Worm (Caenorhabditis elegans) whole organism, L4 larva: ENCODE results near the gene chil-18.

Experiments
- D1046.2 ChIP-seq: fragments of 200-800 bp; sonication (Bioruptor generic); IDR thresholded peaks from 2 replicates; pipeline ENCODE4 v1.3.6; 2022; ENCODE audit warnings: missing genetic modification characterization, missing compliant biosample characterization
- F44E2.7 ChIP-seq: fragments of 200-800 bp; sonication (Bioruptor generic); IDR thresholded peaks from 2 replicates; pipeline ENCODE4 v2.1.2; 2022; ENCODE audit warnings: missing genetic modification characterization, missing compliant biosample characterization
- ZK546.5 ChIP-seq, 2 experiments: sonication (generic microtip); optimal IDR thresholded peaks; 2 replicates each; lab custom pipeline; 2017; ENCODE audit warnings: missing biosample characterization in 2 of 2, missing genetic modification characterization in 2 of 2
- ceh-28 ChIP-seq: fragments of 150-350 bp; optimal IDR thresholded peaks from 2 replicates; lab custom pipeline; 2014; ENCODE audit warnings: missing biosample characterization, missing genetic modification reagents, missing genetic modification characterization
- ceh-32 ChIP-seq: sonication (generic microtip); optimal IDR thresholded peaks from 2 replicates; lab custom pipeline; 2016; ENCODE audit warnings: mild to moderate bottlenecking, missing genetic modification characterization, missing compliant biosample characterization; ENCODE audit not compliant: poor library complexity
- ces-1 ChIP-seq: fragments of 150-350 bp; sonication (generic microtip); optimal IDR thresholded peaks from 4 replicates; lab custom pipeline; 2014; ENCODE audit warnings: missing biosample characterization, missing genetic modification reagents, missing genetic modification characterization
- ctbp-1 ChIP-seq: fragments of 200-800 bp; sonication (Bioruptor generic); IDR thresholded peaks from 2 replicates; pipeline ENCODE4 v1.3.6; 2022; ENCODE audit warnings: missing genetic modification reagents, missing genetic modification characterization, missing compliant biosample characterization
- daf-16 ChIP-seq, 3 experiments: sonication (generic microtip); optimal IDR thresholded peaks; 2 replicates each; lab custom pipeline; 2016 to 2017; ENCODE audit warnings: missing genetic modification characterization in 3 of 3, missing genetic modification reagents in 3 of 3, mild to moderate bottlenecking in 2 of 3, missing compliant biosample characterization in 2 of 3, missing biosample characterization in 1 of 3, moderate library complexity in 1 of 3
- daf-19 ChIP-seq: fragments of 200-800 bp; sonication (Bioruptor generic); conservative IDR thresholded peaks from 2 replicates; pipeline ENCODE4 v1.3.6; 2022; ENCODE audit warnings: missing genetic modification characterization, missing compliant biosample characterization
- dmd-6 ChIP-seq: fragments of 200-800 bp; sonication (Bioruptor generic); IDR thresholded peaks from 2 replicates; pipeline ENCODE4 v1.3.6; 2022; ENCODE audit warnings: missing genetic modification reagents, missing genetic modification characterization, missing compliant biosample characterization
- dpl-1 ChIP-seq: fragments of 150-350 bp; optimal IDR thresholded peaks from 2 replicates; lab custom pipeline; 2014; ENCODE audit warnings: missing biosample characterization, missing genetic modification reagents, missing genetic modification characterization
- dve-1 ChIP-seq: sonication (generic microtip); optimal IDR thresholded peaks from 2 replicates; lab custom pipeline; 2017; ENCODE audit warnings: antibody characterized with exemption, mild to moderate bottlenecking, missing genetic modification characterization, missing compliant biosample characterization; ENCODE audit not compliant: insufficient read depth
- hlh-11 ChIP-seq: fragments of 200-800 bp; sonication (Bioruptor generic); optimal IDR thresholded peaks from 2 replicates; lab custom pipeline; 2018; ENCODE audit warnings: mild to moderate bottlenecking, missing genetic modification characterization, missing compliant biosample characterization
- hlh-30 ChIP-seq: sonication (generic microtip); optimal IDR thresholded peaks from 2 replicates; lab custom pipeline; 2017; ENCODE audit warnings: antibody characterized with exemption, mild to moderate bottlenecking, missing genetic modification characterization, missing compliant biosample characterization; ENCODE audit not compliant: insufficient read depth
- lin-15B ChIP-seq: fragments of 150-350 bp; sonication (generic microtip); optimal IDR thresholded peaks from 3 replicates; lab custom pipeline; 2014; ENCODE audit warnings: missing biosample characterization, missing genetic modification characterization
- lin-39 ChIP-seq: fragments of 150-350 bp; optimal IDR thresholded peaks from 2 replicates; lab custom pipeline; 2014; ENCODE audit warnings: missing biosample characterization, missing genetic modification reagents, missing genetic modification characterization
- mdt-29 ChIP-seq: fragments of 200-800 bp; sonication (Bioruptor generic); IDR thresholded peaks from 2 replicates; pipeline ENCODE4 v1.3.6; 2022; ENCODE audit warnings: missing genetic modification reagents, missing genetic modification characterization, missing compliant biosample characterization
- mes-2 ChIP-seq: sonication (generic microtip); optimal IDR thresholded peaks from 2 replicates; lab custom pipeline; 2016; ENCODE audit warnings: missing genotype, mild to moderate bottlenecking, missing genetic modification characterization, missing compliant biosample characterization; ENCODE audit not compliant: poor library complexity, severe bottlenecking
- mxl-3 ChIP-seq: fragments of 200-800 bp; sonication (Bioruptor generic); optimal IDR thresholded peaks from 2 replicates; lab custom pipeline; 2018; ENCODE audit warnings: mild to moderate bottlenecking, missing genetic modification characterization, missing compliant biosample characterization
- nhr-237 ChIP-seq: sonication (generic microtip); optimal IDR thresholded peaks from 2 replicates; lab custom pipeline; 2017; ENCODE audit warnings: missing biosample characterization, missing genetic modification characterization
- nhr-28 ChIP-seq: fragments of 150-350 bp; optimal IDR thresholded peaks from 2 replicates; lab custom pipeline; 2014; ENCODE audit warnings: missing biosample characterization, missing genetic modification characterization
- nhr-77 ChIP-seq: fragments of 150-350 bp; optimal IDR thresholded peaks from 2 replicates; lab custom pipeline; 2014; ENCODE audit warnings: missing biosample characterization, missing genetic modification characterization
- php-3 ChIP-seq: fragments of 200-800 bp; sonication (Bioruptor generic); IDR thresholded peaks from 2 replicates; pipeline ENCODE4 v1.3.6; 2022; ENCODE audit warnings: missing genetic modification reagents, missing genetic modification characterization, missing compliant biosample characterization
- pqm-1 ChIP-seq: sonication (generic microtip); optimal IDR thresholded peaks from 2 replicates; lab custom pipeline; 2017; ENCODE audit warnings: missing biosample characterization, missing genetic modification characterization
- sdz-12 ChIP-seq: fragments of 200-800 bp; sonication (Bioruptor generic); optimal IDR thresholded peaks from 2 replicates; lab custom pipeline; 2018; ENCODE audit warnings: mild to moderate bottlenecking, missing genetic modification characterization, missing compliant biosample characterization
- set-16 ChIP-seq: fragments of 200-800 bp; sonication (Bioruptor generic); IDR thresholded peaks from 2 replicates; pipeline ENCODE4 v1.3.6; 2022; ENCODE audit warnings: missing genetic modification reagents, missing genetic modification characterization, missing compliant biosample characterization
- spr-3 ChIP-seq: fragments of 200-800 bp; sonication (Bioruptor generic); optimal IDR thresholded peaks from 2 replicates; lab custom pipeline; 2018; ENCODE audit warnings: mild to moderate bottlenecking, missing genetic modification characterization, missing compliant biosample characterization
- unc-62 ChIP-seq, 3 experiments: fragments of 150-350 bp in 1 of 3; sonication (generic microtip); optimal IDR thresholded peaks in 2 of 3; peaks in 1 of 3; 1 replicate in 1 of 3; 2 replicates in 2 of 3; lab custom pipeline; 2014 to 2017; ENCODE audit warnings: missing biosample characterization in 3 of 3, missing genetic modification characterization in 3 of 3, missing genetic modification reagents in 3 of 3, missing genotype in 1 of 3
- zfp-3 ChIP-seq: fragments of 200-800 bp; sonication (Bioruptor generic); conservative IDR thresholded peaks from 2 replicates; pipeline ENCODE4 v1.3.6; 2022; ENCODE audit warnings: missing genetic modification reagents, missing genetic modification characterization, missing compliant biosample characterization
- zip-11 ChIP-seq: fragments of 200-800 bp; sonication (Bioruptor generic); IDR thresholded peaks from 2 replicates; pipeline ENCODE4 v1.3.6; 2022; ENCODE audit warnings: missing genetic modification characterization, missing compliant biosample characterization
- zip-2 ChIP-seq: fragments of 150-350 bp; optimal IDR thresholded peaks from 2 replicates; lab custom pipeline; 2014; ENCODE audit warnings: missing biosample characterization, missing genetic modification characterization
- ztf-11 ChIP-seq: fragments of 150-350 bp; optimal IDR thresholded peaks from 2 replicates; lab custom pipeline; 2014; ENCODE audit warnings: missing biosample characterization, missing genetic modification characterization
- ztf-7 ChIP-seq: fragments of 150-350 bp; optimal IDR thresholded peaks from 2 replicates; lab custom pipeline; 2014; ENCODE audit warnings: missing biosample characterization, missing genetic modification characterization

chil-18 gene

ce11 chrII:9418065-9418567, 29.9 kb upstream of the chil-18 start, which contains the start of the genes M176.4 and M176.16:
Gene M176.4, plus strand, starts transcription at chrII:9418365.
Gene M176.16, plus strand, starts transcription at chrII:9418517.
- TF ChIP-seq ztf-7 (tag; lab: Kevin White, UChicago) (no peak), ZK546.5 (tag; optimal IDR thresholded peaks at IDR 0.05; lab: Kevin White, UChicago) (no peak), zip-2 (tag; lab: Kevin White, UChicago) (no peak), pqm-1 (peak; percentile 30), nhr-77 (tag; lab: Kevin White, UChicago) (peak; percentile 7), mes-2 (peak; percentile 18), daf-16 (GFP tag; optimal IDR thresholded peaks at IDR 0.05; lab: Kevin White, UChicago) (no peak), daf-16 (tag; optimal IDR thresholded peaks at IDR 0.05; lab: Kevin White, UChicago) (peak; percentile 40)

ce11 chrII:9418843-9419532, 29.1 kb upstream of the chil-18 start:
- TF ChIP-seq daf-16 (GFP tag; optimal IDR thresholded peaks at IDR 0.05; lab: Kevin White, UChicago) (no peak), daf-16 (tag; optimal IDR thresholded peaks at IDR 0.05; lab: Kevin White, UChicago) (peak; percentile 10), hlh-30 (peak; percentile 24), D1046.2 (GFP tag; lab: Robert Waterston, UW) (no peak), unc-62 (GFP tag; optimal IDR thresholded peaks at IDR 0.05 in 1 of 2; lab: Kevin White, UChicago) (peak in 1 of 2 experiments; percentile 91), unc-62 (tag; optimal IDR thresholded peaks at IDR 0.05; lab: Kevin White, UChicago) (no peak), dmd-6 (peak; percentile 58), ctbp-1 (GFP tag; lab: Robert Waterston, UW) (no peak), hlh-11 (peak; percentile 3), nhr-28 (tag; lab: Kevin White, UChicago) (peak; percentile 37)

ce11 chrII:9421969-9422368, 26.1 kb upstream of the chil-18 start, which contains the start of gene M176.11:
Gene M176.11, plus strand, starts transcription at chrII:9422269.
- TF ChIP-seq ceh-32 (tag; lab: Kevin White, UChicago) (no peak), dve-1 (no peak), spr-3 (GFP tag; lab: Kevin White, UChicago) (no peak), dpl-1 (GFP tag; lab: Kevin White, UChicago) (no peak), daf-19 (GFP tag; lab: Robert Waterston, UW) (no peak), nhr-28 (tag; lab: Kevin White, UChicago) (no peak), zfp-3 (GFP tag; lab: Robert Waterston, UW) (no peak), ztf-11 (tag; lab: Kevin White, UChicago) (no peak), hlh-11 (no peak), mxl-3 (GFP tag; lab: Kevin White, UChicago) (no peak), nhr-237 (no peak), lin-39 (tag; lab: Kevin White, UChicago) (no peak), ces-1 (GFP tag; lab: Kevin White, UChicago) (no peak), unc-62 (GFP tag; optimal IDR thresholded peaks at IDR 0.05 in 1 of 2; lab: Kevin White, UChicago) (no peak), unc-62 (tag; optimal IDR thresholded peaks at IDR 0.05; lab: Kevin White, UChicago) (no peak), ceh-28 (tag; lab: Kevin White, UChicago) (no peak), mdt-29 (GFP tag; lab: Robert Waterston, UW) (no peak), F44E2.7 (GFP tag; lab: Robert Waterston, UW) (no peak), sdz-12 (GFP tag; lab: Kevin White, UChicago) (no peak)

- no peak for TF ChIP-seq php-3
- TF ChIP-seq dmd-6 = no peak
- no peak for TF ChIP-seq set-16
- TF ChIP-seq zip-11 (GFP tag; lab: Robert Waterston, UW) = no peak
- no peak for TF ChIP-seq lin-15B
- TF ChIP-seq, all 104 proteins: peak for 0
These were observed 22.0 kb upstream of the chil-18 start, which contains the start of gene M176.10 for ce11 chrII:9426076-9426475. Gene M176.10, minus strand, starts transcription at chrII:9426176.
